Fruit fly (Drosophila melanogaster) Kc167 (cell line): Measurements from ENCODE around the gene CG8066.

Source experiments
- Myc ChIP-seq: fragments of >200 bp; optimal IDR thresholded peaks from 2 replicates; lab custom pipeline; 2017; ENCODE audit warnings: missing external identifiers
- Sin3A ChIP-seq: fragments of >200 bp; optimal IDR thresholded peaks from 2 replicates; lab custom pipeline; 2018; ENCODE audit warnings: missing external identifiers
- h ChIP-seq: fragments of >200 bp; optimal IDR thresholded peaks from 3 replicates; lab custom pipeline; 2018; ENCODE audit warnings: missing external identifiers
- insv ChIP-seq: fragments of >200 bp; optimal IDR thresholded peaks from 3 replicates; lab custom pipeline; 2018; ENCODE audit warnings: missing external identifiers
- psq ChIP-seq: fragments of >200 bp; optimal IDR thresholded peaks from 2 replicates; lab custom pipeline; 2017; ENCODE audit warnings: missing external identifiers
- ttk ChIP-seq: sonication (Bioruptor generic); optimal IDR thresholded peaks from 2 replicates; lab custom pipeline; 2017; ENCODE audit warnings: missing external identifiers

The CG8066 gene

DNA sequence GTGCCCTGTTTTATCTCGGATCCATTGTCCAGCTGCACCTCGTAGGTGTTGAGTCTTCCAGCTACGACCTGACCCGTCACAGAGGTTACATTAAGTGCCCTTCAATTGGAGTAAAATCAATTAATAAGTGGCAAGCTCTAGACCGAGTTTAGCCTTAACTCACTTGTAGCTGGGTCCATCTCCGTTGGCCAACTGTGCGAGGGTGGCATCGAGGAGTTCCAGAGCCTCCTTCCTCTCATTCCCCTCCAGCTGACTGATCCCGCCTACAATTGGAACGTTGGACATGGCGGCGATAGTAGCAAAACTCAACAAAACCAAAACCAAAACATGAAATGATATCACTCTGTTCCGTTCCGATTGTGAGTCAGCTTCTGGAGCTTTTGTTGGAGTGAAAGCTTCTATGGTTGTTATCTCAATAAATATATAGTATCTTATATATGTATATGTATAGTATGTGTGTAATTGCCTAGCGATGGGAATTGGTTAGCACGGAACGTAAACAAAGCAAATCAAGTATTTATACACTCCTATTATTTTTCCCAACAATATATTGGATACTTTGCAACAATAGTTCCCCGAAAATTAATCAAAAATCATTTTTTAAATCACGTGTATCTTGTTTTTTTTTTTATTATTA, at the start of gene CG8066:
Gene CG8066 (minus strand): TSS at position 347 of the 637 bp plus-strand sequence.
- no peak for TF ChIP-seq insv (lab: Kevin White, UChicago)
- TF ChIP-seq h (lab: Kevin White, UChicago), result no peak
- no peak for TF ChIP-seq ttk (lab: Kevin White, UChicago)
- TF ChIP-seq psq (lab: Kevin White, UChicago), result no peak
- TF ChIP-seq Sin3A (lab: Kevin White, UChicago), result no peak
- no peak for TF ChIP-seq Myc (lab: Kevin White, UChicago)

DNA sequence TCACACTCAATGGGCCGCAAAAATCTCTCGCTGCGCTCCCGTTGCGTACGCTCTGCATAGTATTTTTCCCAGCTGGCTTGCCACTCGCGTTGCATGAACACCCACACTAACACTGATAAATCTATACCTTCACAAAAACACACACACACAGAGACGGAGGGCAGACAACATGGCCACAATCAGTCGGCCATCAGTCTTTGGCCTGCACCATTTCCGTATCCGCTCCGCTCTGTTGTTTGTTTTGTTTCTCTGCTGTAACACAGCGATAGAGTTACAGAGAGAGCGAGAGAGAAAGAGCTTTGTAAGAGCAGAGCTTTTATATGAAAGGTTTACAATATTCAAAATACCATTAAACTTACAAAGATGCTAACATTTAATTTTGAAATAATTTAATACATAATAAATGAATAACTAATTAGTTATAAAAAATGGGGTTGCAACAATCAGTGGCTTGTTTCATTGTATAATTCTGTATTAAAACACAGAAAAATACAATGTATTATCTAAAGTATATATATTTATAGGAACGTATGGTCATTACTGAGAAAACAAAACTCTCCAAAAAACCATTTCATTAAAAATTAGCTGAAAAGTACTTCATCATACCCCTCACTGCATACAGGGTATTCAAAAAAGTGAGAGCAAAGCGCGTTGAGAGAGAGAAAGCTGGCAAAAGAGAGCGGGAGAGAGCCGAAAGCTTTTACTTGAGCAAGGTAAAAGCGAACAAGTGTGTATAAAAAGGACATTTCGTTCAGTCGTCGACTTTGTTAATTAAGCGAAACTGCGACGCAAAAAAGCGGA, 40.4 kb upstream of the CG8066 start, which contains the start of gene CG14853:
Gene CG14853 (plus strand): TSS at position 751 of the 801 bp plus-strand sequence.
- TF ChIP-seq insv (lab: Kevin White, UChicago), result no peak
- no peak for TF ChIP-seq ttk (lab: Kevin White, UChicago)
- TF ChIP-seq psq (lab: Kevin White, UChicago), result no peak
- TF ChIP-seq Myc (lab: Kevin White, UChicago), result no peak
- TF ChIP-seq Sin3A (lab: Kevin White, UChicago), result no peak
- no peak for TF ChIP-seq h (lab: Kevin White, UChicago)

DNA sequence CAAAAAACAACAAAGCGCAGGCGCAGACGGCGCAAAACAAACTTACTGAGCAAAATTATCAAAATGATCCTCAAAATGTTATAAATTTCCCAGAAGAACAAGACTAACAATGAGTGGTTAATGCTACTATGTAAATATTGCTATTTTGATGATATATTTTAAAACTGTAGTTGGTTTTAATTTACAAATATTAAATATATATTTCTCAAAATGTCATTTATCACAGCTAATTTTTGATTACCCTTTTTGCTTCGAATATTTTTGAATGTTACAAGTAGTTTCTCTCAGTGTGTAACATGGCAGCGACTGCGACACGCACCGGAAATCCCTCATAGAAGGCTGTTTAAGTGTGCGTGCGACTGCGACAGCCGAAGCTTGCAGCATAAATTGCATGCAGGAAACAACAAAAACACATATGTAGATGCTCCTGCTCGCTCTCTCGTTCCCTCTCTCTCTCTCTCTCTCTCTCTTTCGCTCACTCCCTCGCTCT, 29.3 kb upstream of the CG8066 start:
- no peak for TF ChIP-seq psq (lab: Kevin White, UChicago)

DNA sequence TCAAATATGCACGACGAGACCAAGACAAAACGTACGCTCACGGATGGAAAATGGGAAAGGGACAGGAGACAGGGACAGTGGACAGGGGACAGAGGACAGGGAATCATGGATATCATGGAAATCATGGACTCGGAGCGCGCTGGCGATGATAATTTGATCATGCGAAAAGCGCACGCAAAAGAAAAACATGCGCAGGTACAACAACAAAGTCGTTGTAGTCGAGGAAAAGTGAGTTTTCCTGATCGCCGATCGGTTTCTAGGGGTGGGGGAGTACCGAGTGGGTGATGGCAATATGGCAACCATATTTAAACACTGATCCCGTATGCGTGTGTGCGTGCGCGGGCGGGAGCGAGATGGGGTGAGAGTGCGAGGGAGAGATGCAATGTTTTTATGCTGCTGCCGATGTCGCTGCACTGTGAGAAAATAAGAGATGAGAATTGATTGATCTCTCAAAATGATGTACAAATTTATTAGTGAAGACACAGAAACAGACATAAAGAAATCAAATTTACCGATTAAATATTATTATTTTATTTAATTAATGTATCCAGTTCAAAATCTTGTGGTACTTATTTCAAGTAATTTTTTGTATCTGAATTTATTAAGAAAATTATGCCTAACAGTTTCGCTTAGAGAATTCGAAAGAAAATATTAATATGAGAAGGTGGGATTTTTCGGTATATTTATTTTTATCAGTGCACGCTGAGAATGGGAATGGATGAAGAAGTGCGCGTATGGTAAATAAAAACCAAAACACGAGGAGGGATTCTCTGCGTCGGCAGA, 22.3 kb upstream of the CG8066 start:
- TF ChIP-seq Sin3A (lab: Kevin White, UChicago), result no peak
- TF ChIP-seq ttk (lab: Kevin White, UChicago), result no peak
- no peak for TF ChIP-seq psq (lab: Kevin White, UChicago)
- TF ChIP-seq insv (lab: Kevin White, UChicago), result no peak
- TF ChIP-seq Myc (lab: Kevin White, UChicago), result no peak
- TF ChIP-seq h (lab: Kevin White, UChicago), result no peak

DNA sequence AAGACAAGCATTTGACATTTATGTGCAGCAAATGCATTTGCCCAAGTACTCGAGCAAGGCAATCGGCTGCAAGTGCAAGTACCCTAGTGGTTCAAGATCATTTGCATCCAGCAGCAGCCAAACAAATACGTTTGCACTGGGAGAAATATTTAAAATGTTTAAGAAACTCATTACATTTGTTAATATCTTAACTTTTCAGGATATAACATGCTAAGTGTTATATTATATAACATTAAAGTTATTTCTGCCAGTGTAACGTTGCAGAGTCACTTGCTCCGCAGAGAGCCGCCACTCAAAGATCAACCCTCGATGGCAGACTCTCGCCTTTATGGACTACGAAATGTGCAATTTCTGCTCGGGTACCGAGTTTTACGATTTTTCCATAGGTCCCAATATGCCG, 20.8 kb upstream of the CG8066 start:
- TF ChIP-seq psq (lab: Kevin White, UChicago) (no peak), insv (lab: Kevin White, UChicago) (no peak), Sin3A (lab: Kevin White, UChicago) (no peak), ttk (lab: Kevin White, UChicago) (no peak), h (lab: Kevin White, UChicago) (no peak), Myc (lab: Kevin White, UChicago) (no peak)

DNA sequence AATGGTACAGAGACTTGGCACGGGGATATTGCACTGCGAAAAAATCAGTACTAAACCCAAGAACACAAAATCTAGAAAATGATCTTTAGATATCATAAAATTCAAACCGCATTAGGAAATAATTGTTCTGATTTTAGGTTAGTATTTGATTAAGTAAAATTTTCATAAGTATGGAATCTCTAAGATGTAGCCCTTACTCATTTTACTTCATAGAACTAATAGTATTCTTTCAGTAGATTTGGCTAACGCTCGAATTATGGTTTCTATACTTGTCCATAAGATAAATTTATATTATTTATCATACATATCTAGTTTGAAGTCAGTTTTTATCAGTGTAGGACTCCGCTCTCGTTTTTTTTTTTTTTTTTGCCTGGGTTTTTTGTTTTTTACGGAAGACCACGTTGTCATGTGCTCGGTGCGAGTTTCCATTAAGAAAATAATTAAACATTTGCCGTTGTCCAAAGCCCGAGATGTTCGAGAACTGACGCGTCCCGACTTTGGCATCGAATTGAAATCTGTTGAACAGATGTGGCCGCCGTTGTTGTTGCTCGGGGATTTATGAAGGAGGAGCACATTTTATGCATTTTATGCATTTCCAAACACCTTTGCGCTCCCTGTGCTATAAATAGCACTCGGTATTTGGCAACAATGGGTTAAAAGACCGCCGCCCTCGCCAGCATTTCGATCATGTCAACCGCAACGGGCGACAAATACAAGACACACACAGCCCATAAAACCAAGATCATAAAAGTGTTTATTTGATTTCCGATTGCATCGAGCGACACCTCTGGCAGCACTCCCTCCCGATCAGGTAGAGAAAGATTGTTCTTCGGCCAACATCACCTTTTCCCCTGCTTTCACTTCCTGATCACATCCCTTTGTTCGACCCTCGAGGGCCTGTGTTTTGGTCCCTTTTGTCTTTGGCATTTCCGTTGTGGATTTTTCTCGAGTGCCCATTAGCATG, 18.1 kb upstream of the CG8066 start:
- no peak for TF ChIP-seq h (lab: Kevin White, UChicago)
- TF ChIP-seq insv (lab: Kevin White, UChicago), result no peak
- no peak for TF ChIP-seq Sin3A (lab: Kevin White, UChicago)
- TF ChIP-seq psq (lab: Kevin White, UChicago), result no peak
- TF ChIP-seq Myc (lab: Kevin White, UChicago), result no peak
- TF ChIP-seq ttk (lab: Kevin White, UChicago), result no peak

DNA sequence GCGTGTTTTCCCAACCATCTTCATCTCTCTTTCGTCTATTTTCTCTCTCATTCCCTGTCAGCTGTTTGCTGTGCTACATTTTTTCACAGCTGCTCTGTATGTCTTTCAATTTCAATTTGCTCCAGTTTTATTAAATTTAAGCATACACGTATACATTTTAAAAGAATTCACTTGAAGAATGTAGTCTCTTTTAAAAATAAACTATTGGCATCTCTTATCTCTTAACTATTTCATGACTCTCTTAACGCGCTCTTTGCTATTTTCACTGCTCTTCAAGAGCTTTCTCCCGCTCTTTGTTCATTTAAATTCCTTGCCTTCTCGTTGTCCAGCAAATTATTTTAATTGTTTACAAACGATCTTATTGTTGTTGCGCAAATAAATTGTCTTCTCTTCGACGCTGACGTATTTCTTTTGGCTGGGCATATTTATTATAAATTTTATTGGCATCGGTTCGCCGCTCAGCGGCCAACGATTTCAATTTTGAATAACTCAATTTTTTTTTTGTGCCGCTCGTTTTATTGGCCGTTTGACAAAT, 11.5 kb upstream of the CG8066 start:
- TF ChIP-seq Sin3A (lab: Kevin White, UChicago) (no peak), psq (lab: Kevin White, UChicago) (no peak), insv (lab: Kevin White, UChicago) (no peak), h (lab: Kevin White, UChicago) (no peak), ttk (lab: Kevin White, UChicago) (no peak), Myc (lab: Kevin White, UChicago) (no peak)

DNA sequence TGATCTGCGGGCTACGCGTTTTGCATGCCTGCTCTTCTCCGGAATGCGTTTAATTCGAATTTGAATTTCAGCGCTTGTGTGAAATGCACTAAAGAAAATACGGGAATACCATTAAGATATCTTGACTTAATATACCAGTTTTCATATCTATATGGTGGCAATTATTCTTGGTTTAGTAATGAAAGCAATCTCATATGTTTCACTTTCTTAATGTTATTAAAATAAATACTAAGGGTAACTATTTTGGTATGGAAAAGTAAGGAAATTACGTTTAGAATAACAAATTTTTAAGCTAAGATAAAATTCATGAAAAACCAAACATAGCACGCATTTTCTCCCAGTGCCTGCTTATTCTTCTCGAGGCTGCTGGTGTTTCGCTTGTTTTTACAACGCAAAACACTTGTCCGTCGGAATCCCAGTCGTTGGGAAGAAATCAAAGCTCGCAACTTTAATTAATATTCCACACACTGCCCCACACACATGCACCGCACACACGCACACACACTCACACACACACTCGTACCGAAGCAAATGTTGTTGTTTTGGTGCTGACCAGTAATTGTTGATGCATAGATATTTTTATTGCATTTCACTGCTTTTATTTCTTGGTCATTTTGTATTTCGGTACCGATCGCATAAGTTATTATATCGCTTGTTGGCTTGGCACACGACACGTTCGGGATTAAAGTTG, 9.3 kb upstream of the CG8066 start:
- no peak for TF ChIP-seq Myc (lab: Kevin White, UChicago)
- no peak for TF ChIP-seq ttk (lab: Kevin White, UChicago)
- no peak for TF ChIP-seq psq (lab: Kevin White, UChicago)
- TF ChIP-seq h (lab: Kevin White, UChicago), result no peak
- TF ChIP-seq Sin3A (lab: Kevin White, UChicago), result no peak
- no peak for TF ChIP-seq insv (lab: Kevin White, UChicago)
